Worm (Caenorhabditis elegans): ENCODE data around the gene fcd-2.

- TF ChIP-seq F37B4.10 (GFP tag; IDR thresholded peaks at IDR 0.05), result no peak
- TF ChIP-seq ceh-27 (GFP tag; optimal IDR thresholded peaks at IDR 0.05), result no peak
Measured at ce11 chrIV:14981311-14981710, 44.2 kb upstream of the fcd-2 start, which contains the start of gene atln-2.

All from whole organism, young adult.